Worm (Caenorhabditis elegans) whole organism, mixed stage, embryonic: ENCODE measurements around the gene F35A5.8.

Source experiments
- ceh-43 ChIP-seq: fragments of 200-800 bp; sonication (Bioruptor generic); optimal IDR thresholded peaks from 2 replicates; lab custom pipeline; 2018; ENCODE audit warnings: mild to moderate bottlenecking, missing genetic modification characterization, moderate library complexity, missing compliant biosample characterization
- ces-1 ChIP-seq: fragments of 150-350 bp; optimal IDR thresholded peaks from 2 replicates; lab custom pipeline; 2014; ENCODE audit warnings: missing biosample characterization, missing genetic modification reagents, missing genetic modification characterization
- lsy-2 ChIP-seq: fragments of 150-350 bp; optimal IDR thresholded peaks from 2 replicates; lab custom pipeline; 2014; ENCODE audit warnings: missing biosample characterization, missing genetic modification characterization
- nhr-12 ChIP-seq: fragments of 150-350 bp; optimal IDR thresholded peaks from 2 replicates; lab custom pipeline; 2014; ENCODE audit warnings: missing biosample characterization, missing genetic modification characterization
- nhr-2 ChIP-seq: fragments of 150-350 bp; optimal IDR thresholded peaks from 2 replicates; lab custom pipeline; 2014; ENCODE audit warnings: missing biosample characterization, missing genetic modification characterization
- snpc-4 ChIP-seq: fragments of 150-350 bp; optimal IDR thresholded peaks from 2 replicates; lab custom pipeline; 2014; ENCODE audit warnings: missing biosample characterization, missing genetic modification characterization
- unc-62 ChIP-seq: fragments of 150-350 bp; optimal IDR thresholded peaks from 2 replicates; lab custom pipeline; 2014; ENCODE audit warnings: missing biosample characterization, missing genetic modification reagents, missing genetic modification characterization
- ztf-11 ChIP-seq: fragments of 150-350 bp; optimal IDR thresholded peaks from 2 replicates; lab custom pipeline; 2014; ENCODE audit warnings: missing biosample characterization, missing genetic modification characterization

DNA sequence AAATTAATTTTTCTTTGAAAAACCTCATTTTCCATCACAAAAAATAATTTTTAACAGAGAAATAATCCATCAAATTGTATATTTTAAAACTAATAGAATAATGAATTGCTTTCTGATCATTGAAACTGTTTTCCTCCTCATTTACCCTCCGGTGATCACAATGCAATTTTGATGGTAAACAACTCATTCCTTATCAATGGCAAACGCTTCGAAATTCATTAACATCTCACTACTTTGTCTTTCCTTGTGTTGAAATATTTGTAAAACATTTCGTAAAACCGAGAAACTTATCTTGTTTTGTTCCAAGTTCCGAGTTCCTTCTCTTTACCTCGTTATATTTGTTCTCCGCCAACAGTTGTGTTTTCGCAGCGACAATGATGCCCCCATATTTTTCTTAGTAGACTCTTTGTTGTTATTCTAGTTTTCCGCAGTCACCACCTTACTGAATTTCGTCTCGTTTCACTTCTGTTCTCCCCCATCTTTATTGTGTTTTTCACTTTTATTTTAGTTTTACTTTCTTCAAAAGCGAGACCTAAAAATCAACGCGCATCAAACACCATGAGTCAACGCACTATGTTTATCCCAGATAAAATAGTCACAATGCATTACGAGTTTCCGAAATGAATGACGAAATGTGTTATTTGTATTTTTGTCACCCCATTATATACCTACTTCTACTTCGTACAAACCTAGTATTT is 18.0 kb downstream of the F35A5.8 start:
- TF ChIP-seq nhr-12 (tag; lab: Kevin White, UChicago) = no peak
- TF ChIP-seq lsy-2 = no peak
- TF ChIP-seq ceh-43 (GFP tag; lab: Kevin White, UChicago) = no peak
- no peak for TF ChIP-seq unc-62 (GFP tag; lab: Kevin White, UChicago)
- no peak for TF ChIP-seq snpc-4 (tag; lab: Kevin White, UChicago)
- TF ChIP-seq nhr-2 (tag; lab: Kevin White, UChicago) = no peak
- no peak for TF ChIP-seq ces-1 (GFP tag; lab: Kevin White, UChicago)
- no peak for TF ChIP-seq ztf-11 (tag; lab: Kevin White, UChicago)
